Fruit fly (Drosophila melanogaster): Measurements from ENCODE around the gene r-cup.

Gene r-cup

DNA sequence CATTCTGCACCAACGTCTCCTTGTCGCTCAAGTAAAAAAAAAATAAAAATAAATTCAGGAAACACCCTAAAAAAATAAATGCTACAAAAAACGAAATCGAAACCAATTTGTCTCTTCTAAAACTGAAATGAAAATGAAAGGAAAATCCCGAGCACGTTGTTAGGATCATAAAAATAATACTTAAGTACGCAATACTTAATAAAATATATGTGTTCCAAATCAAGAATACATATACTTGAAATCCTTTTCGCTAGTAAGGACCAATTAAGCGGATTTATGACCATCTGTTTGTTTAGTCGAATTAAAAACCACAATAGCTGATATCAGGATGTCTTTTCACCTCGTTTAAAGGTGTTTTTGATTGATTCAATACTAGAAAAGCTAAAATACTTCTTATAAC, at the start of gene r-cup:
TSS of gene r-cup (minus strand) at position 101 of the 400 bp plus-strand sequence.
- no peak for TF ChIP-seq Dif (GFP tag; optimal IDR thresholded peaks at IDR 0.05; ENCODE audit: partially characterized antibody)
- TF ChIP-seq OdsH (GFP tag; optimal IDR thresholded peaks at IDR 0.05) = no peak
- no peak for TF ChIP-seq Hr83 (GFP tag; optimal IDR thresholded peaks at IDR 0.05; ENCODE audit: poor library complexity, severe bottlenecking)
- TF ChIP-seq jim (GFP tag; optimal IDR thresholded peaks at IDR 0.05) = no peak
- no peak for TF ChIP-seq psq (GFP tag; optimal IDR thresholded peaks at IDR 0.05)
- TF ChIP-seq Sp1 (GFP tag; optimal IDR thresholded peaks at IDR 0.05) = no peak
- no peak for TF ChIP-seq pan (optimal IDR thresholded peaks at IDR 0.05)
- TF ChIP-seq Mio (GFP tag; optimal IDR thresholded peaks at IDR 0.05) = no peak
- no peak for TF ChIP-seq Rel (GFP tag; optimal IDR thresholded peaks at IDR 0.05)
- TF ChIP-seq Rel (tag; optimal IDR thresholded peaks at IDR 0.05) = no peak
- TF ChIP-seq lola (GFP tag; optimal IDR thresholded peaks at IDR 0.05) = no peak
- no peak for TF ChIP-seq N (GFP tag; optimal IDR thresholded peaks at IDR 0.05)
- no peak for TF ChIP-seq Dfd (GFP tag; optimal IDR thresholded peaks at IDR 0.05)
- TF ChIP-seq rgr (GFP tag; optimal IDR thresholded peaks at IDR 0.05) = no peak

DNA sequence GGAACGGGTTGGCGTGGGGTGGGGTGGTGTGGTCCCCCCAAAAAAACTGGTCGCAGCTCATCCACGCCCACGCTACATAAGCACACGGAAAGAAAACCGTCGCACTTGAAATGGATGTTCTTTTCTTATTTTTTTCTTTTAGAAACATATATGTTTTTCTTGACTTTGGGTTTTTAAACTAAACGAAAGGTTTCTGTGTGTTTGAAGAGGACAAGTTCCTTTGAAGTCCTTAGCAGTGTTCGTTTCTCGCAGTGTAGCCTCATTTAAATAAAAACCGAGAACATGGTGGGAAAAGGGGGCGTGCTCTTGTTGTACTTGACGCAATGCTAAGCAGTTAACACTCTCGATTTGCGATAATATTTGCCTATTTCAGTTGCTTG, 48.6 kb upstream of the r-cup start:
- peak; percentile 50 for TF ChIP-seq ey (GFP tag; optimal IDR thresholded peaks at IDR 0.05)
- no peak for TF ChIP-seq dl (GFP tag; optimal IDR thresholded peaks at IDR 0.05; ENCODE audit: insufficient read depth in 1 of 2, partially characterized antibody in 2 of 2)
- TF ChIP-seq fru (GFP tag; optimal IDR thresholded peaks at IDR 0.05) = peak; percentile 20
- TF ChIP-seq foxo (GFP tag; optimal IDR thresholded peaks at IDR 0.05) = peak in 1 of 2 experiments; percentile 53
- no peak for TF ChIP-seq usp (GFP tag; optimal IDR thresholded peaks at IDR 0.05)
- TF ChIP-seq CG32264 (GFP tag; optimal IDR thresholded peaks at IDR 0.05) = peak; percentile 20
- TF ChIP-seq brk (GFP tag; optimal IDR thresholded peaks at IDR 0.05) = no peak
- TF ChIP-seq pan (optimal IDR thresholded peaks at IDR 0.05) = no peak
- peak; percentile 38 for TF ChIP-seq HLH106 (tag; optimal IDR thresholded peaks at IDR 0.05)
- peak; percentile 62 for TF ChIP-seq rgr (GFP tag; optimal IDR thresholded peaks at IDR 0.05)
- TF ChIP-seq Rel (GFP tag; optimal IDR thresholded peaks at IDR 0.05) = no peak
- TF ChIP-seq Rel (tag; optimal IDR thresholded peaks at IDR 0.05) = peak; percentile 12
- TF ChIP-seq h (GFP tag; optimal IDR thresholded peaks at IDR 0.05) = peak; percentile 59
- no peak for TF ChIP-seq jim (GFP tag; optimal IDR thresholded peaks at IDR 0.05)
- TF ChIP-seq lola (GFP tag; optimal IDR thresholded peaks at IDR 0.05) = no peak
- peak; percentile 51 for TF ChIP-seq OdsH (GFP tag; optimal IDR thresholded peaks at IDR 0.05)
- TF ChIP-seq woc (GFP tag; optimal IDR thresholded peaks at IDR 0.05) = peak; percentile 5
- TF ChIP-seq tai (GFP tag; optimal IDR thresholded peaks at IDR 0.05) = no peak
- TF ChIP-seq br (GFP tag; optimal IDR thresholded peaks at IDR 0.05) = peak; percentile 52
- TF ChIP-seq Hnf4 (GFP tag; optimal IDR thresholded peaks at IDR 0.05) = peak; percentile 52

DNA sequence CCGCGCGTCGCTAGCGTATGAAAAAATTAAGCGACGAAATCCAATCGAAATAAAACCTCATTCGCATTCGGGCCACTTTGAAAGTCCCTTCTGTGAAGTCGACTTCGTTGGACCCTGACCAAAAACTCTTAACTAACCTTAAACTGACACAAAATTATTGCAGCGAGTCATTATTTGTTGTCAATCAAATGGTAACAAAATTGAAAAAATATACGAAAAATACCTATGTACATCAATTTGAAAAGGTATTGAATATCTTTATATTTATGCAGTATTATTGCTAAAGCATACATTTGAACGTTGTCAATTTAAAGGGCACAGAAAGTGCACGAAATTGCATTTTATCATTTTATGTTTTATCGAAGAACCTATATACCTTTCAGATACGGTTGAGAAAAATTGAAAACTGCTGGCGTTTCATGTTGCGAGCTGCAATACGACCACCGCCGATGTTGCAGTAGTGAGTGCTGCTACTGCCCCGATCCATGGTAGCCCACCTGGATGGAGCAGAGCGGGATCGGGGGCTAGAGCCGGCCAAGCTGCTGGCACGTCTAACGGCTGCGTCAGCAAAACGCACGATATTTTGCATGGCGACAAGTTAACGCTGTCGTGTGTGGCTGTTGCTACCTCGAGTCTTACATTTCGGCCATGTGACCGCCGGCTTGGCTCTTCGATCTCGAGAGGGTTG, 48.1 kb upstream of the r-cup start:
- TF ChIP-seq CG9705 (GFP tag; optimal IDR thresholded peaks at IDR 0.05) (no peak), ey (GFP tag; optimal IDR thresholded peaks at IDR 0.05) (peak; percentile 27), h (GFP tag; optimal IDR thresholded peaks at IDR 0.05) (peak; percentile 7), brk (GFP tag; optimal IDR thresholded peaks at IDR 0.05) (no peak), N (GFP tag; optimal IDR thresholded peaks at IDR 0.05) (no peak), rgr (GFP tag; optimal IDR thresholded peaks at IDR 0.05) (peak; percentile 3), Sp1 (GFP tag; optimal IDR thresholded peaks at IDR 0.05) (no peak), woc (GFP tag; optimal IDR thresholded peaks at IDR 0.05) (peak; percentile 6)

DNA sequence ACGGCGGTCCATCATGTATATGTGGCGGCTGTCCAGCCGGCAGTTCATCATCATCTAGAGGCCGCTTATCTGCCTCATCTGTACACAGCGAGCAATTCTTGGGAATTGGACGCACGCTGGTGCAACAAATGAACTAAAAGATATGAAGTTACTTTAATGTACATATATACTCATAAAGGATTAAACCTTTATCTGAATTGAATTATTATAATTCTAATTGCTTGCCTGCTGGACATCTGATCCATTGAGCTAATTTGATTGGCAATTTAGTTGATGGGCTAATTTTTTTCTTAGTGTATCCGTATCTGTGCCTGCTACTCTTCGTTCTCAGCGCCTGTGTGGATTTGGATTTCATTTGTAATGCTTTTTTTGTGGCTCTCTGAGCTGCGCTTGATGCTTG, 47.3 kb upstream of the r-cup start:
- peak; percentile 58 for TF ChIP-seq brk (GFP tag; optimal IDR thresholded peaks at IDR 0.05)
- peak; percentile 85 for TF ChIP-seq h (GFP tag; optimal IDR thresholded peaks at IDR 0.05)
- peak; percentile 60 for TF ChIP-seq CG9705 (GFP tag; optimal IDR thresholded peaks at IDR 0.05)
- peak; percentile 75 for TF ChIP-seq psq (GFP tag; optimal IDR thresholded peaks at IDR 0.05)
- TF ChIP-seq Myc (optimal IDR thresholded peaks at IDR 0.05) = no peak
- no peak for TF ChIP-seq Hr83 (GFP tag; optimal IDR thresholded peaks at IDR 0.05; ENCODE audit: poor library complexity, severe bottlenecking)
- peak in 1 of 2 experiments; percentile 84 for TF ChIP-seq foxo (GFP tag; optimal IDR thresholded peaks at IDR 0.05)
- TF ChIP-seq CrebA (GFP tag; optimal IDR thresholded peaks at IDR 0.05; ENCODE audit: borderline replicate concordance) = no peak
- peak; percentile 85 for TF ChIP-seq HLH106 (tag; optimal IDR thresholded peaks at IDR 0.05)
- no peak for TF ChIP-seq sv (GFP tag; optimal IDR thresholded peaks at IDR 0.05)
- TF ChIP-seq GATAd (GFP tag; optimal IDR thresholded peaks at IDR 0.05) = no peak
- TF ChIP-seq Jra (GFP tag; optimal IDR thresholded peaks at IDR 0.05) = peak; percentile 70
- TF ChIP-seq dsf (GFP tag; optimal IDR thresholded peaks at IDR 0.05; ENCODE audit: borderline replicate concordance) = peak; percentile 19
- no peak for TF ChIP-seq Vsx2 (GFP tag; optimal IDR thresholded peaks at IDR 0.05; ENCODE audit: partially characterized antibody)
- TF ChIP-seq dmrt93B (GFP tag; optimal IDR thresholded peaks at IDR 0.05) = peak; percentile 72
- peak; percentile 48 for TF ChIP-seq sage (GFP tag; optimal IDR thresholded peaks at IDR 0.05)
- TF ChIP-seq br (GFP tag; optimal IDR thresholded peaks at IDR 0.05) = peak; percentile 85
- no peak for TF ChIP-seq Hr78 (GFP tag; optimal IDR thresholded peaks at IDR 0.05)
- TF ChIP-seq fru (GFP tag; optimal IDR thresholded peaks at IDR 0.05) = peak; percentile 85
- TF ChIP-seq Dfd (GFP tag; optimal IDR thresholded peaks at IDR 0.05) = no peak
- TF ChIP-seq CG32264 (GFP tag; optimal IDR thresholded peaks at IDR 0.05) = peak; percentile 55
- peak; percentile 29 for TF ChIP-seq tai (GFP tag; optimal IDR thresholded peaks at IDR 0.05)
- TF ChIP-seq Hnf4 (GFP tag; optimal IDR thresholded peaks at IDR 0.05) = peak; percentile 73
- TF ChIP-seq jim (GFP tag; optimal IDR thresholded peaks at IDR 0.05) = no peak
- TF ChIP-seq Rel (GFP tag; optimal IDR thresholded peaks at IDR 0.05) = peak; percentile 29
- TF ChIP-seq Rel (tag; optimal IDR thresholded peaks at IDR 0.05) = peak; percentile 72
- TF ChIP-seq ey (GFP tag; optimal IDR thresholded peaks at IDR 0.05) = peak; percentile 86
- peak; percentile 84 for TF ChIP-seq rgr (GFP tag; optimal IDR thresholded peaks at IDR 0.05)
- TF ChIP-seq pan (optimal IDR thresholded peaks at IDR 0.05) = no peak
- TF ChIP-seq Sp1 (GFP tag; optimal IDR thresholded peaks at IDR 0.05) = peak; percentile 83
- TF ChIP-seq OdsH (GFP tag; optimal IDR thresholded peaks at IDR 0.05) = peak; percentile 85
- peak; percentile 81 for TF ChIP-seq woc (GFP tag; optimal IDR thresholded peaks at IDR 0.05)
- TF ChIP-seq lola (GFP tag; optimal IDR thresholded peaks at IDR 0.05) = no peak
